Fruit fly (Drosophila melanogaster): ENCODE data around the gene CG7888.

Gene CG7888

dm6 chr3L:11047877-11048276 is 6.0 kb upstream of the CG7888 start (continued):
- peak; percentile 6 for TF ChIP-seq Spps (tag; optimal IDR thresholded peaks at IDR 0.05)
- TF ChIP-seq dan (GFP tag; IDR thresholded peaks at IDR 0.05): no peak
- peak; percentile 73 for TF ChIP-seq CG18619 (GFP tag; optimal IDR thresholded peaks at IDR 0.05)
- peak; percentile 99 for TF ChIP-seq CG7372 (GFP tag; IDR thresholded peaks at IDR 0.05)
- peak; percentile 33; the same call in 1 of the 3 replicates for TF ChIP-seq row (GFP tag; IDR thresholded peaks at IDR 0.05)
- TF ChIP-seq CG7556 (GFP tag; optimal IDR thresholded peaks at IDR 0.05): no peak
- no peak; the same call in 1 of the 2 replicates for TF ChIP-seq CG4360 (GFP tag; IDR thresholded peaks at IDR 0.05)
- TF ChIP-seq Asciz (GFP tag; optimal IDR thresholded peaks at IDR 0.05): peak; percentile 51
- peak; percentile 61 for TF ChIP-seq sug (tag; optimal IDR thresholded peaks at IDR 0.05)
- peak; percentile 55; the same call in 1 of the 2 replicates for TF ChIP-seq ara (GFP tag; IDR thresholded peaks at IDR 0.05)
- TF ChIP-seq HLHmδ (GFP tag; optimal IDR thresholded peaks at IDR 0.05): peak; percentile 71
- peak; percentile 55 for TF ChIP-seq fd96Cb (tag; optimal IDR thresholded peaks at IDR 0.05)
- peak; percentile 68 for TF ChIP-seq nmo (GFP tag; optimal IDR thresholded peaks at IDR 0.05)
- TF ChIP-seq Doc3 (GFP tag; IDR thresholded peaks at IDR 0.05; ENCODE audit: partially characterized antibody): no peak
- no peak for TF ChIP-seq chinmo (GFP tag; IDR thresholded peaks at IDR 0.05; ENCODE audit: partially characterized antibody)
- peak; percentile 67 for TF ChIP-seq MTF-1 (GFP tag; optimal IDR thresholded peaks at IDR 0.05; ENCODE audit: borderline replicate concordance)
- TF ChIP-seq pnt (GFP tag; optimal IDR thresholded peaks at IDR 0.05): peak; percentile 76
- peak; percentile 69 for TF ChIP-seq CG13424 (tag; optimal IDR thresholded peaks at IDR 0.05)
- peak; percentile 43; the same call in 2 of the 3 replicates for TF ChIP-seq croc (GFP tag; conservative IDR thresholded peaks at IDR 0.05)
- TF ChIP-seq CG15269 (tag; optimal IDR thresholded peaks at IDR 0.05): peak; percentile 55
- peak; percentile 17 for TF ChIP-seq Sox100B (GFP tag; optimal IDR thresholded peaks at IDR 0.05)
- no peak for TF ChIP-seq toy (GFP tag; IDR thresholded peaks at IDR 0.05)
- peak; percentile 82 for TF ChIP-seq CG5245 (GFP tag; optimal IDR thresholded peaks at IDR 0.05)
- peak; percentile 19 for TF ChIP-seq CG8924 (tag; optimal IDR thresholded peaks at IDR 0.05)
- TF ChIP-seq Dip3 (GFP tag; optimal IDR thresholded peaks at IDR 0.05): no peak
- TF ChIP-seq CG43689 (GFP tag; IDR thresholded peaks at IDR 0.05): peak; percentile 50; the same call in 1 of the 2 replicates
- TF ChIP-seq CG4707 (GFP tag; optimal IDR thresholded peaks at IDR 0.05): peak; percentile 54
- TF ChIP-seq CG17912 (GFP tag; optimal IDR thresholded peaks at IDR 0.05): peak; percentile 85
- TF ChIP-seq psq (GFP tag; optimal IDR thresholded peaks at IDR 0.05): peak; percentile 6
- no peak for TF ChIP-seq HLH4C (GFP tag; IDR thresholded peaks at IDR 0.05; ENCODE audit: partially characterized antibody)
- no peak for TF ChIP-seq usp (GFP tag; optimal IDR thresholded peaks at IDR 0.05)
- no peak for TF ChIP-seq CG16813 (GFP tag; IDR thresholded peaks at IDR 0.05; ENCODE audit: partially characterized antibody)
- TF ChIP-seq yki (optimal IDR thresholded peaks at IDR 0.05): no peak
- TF ChIP-seq crp (GFP tag; optimal IDR thresholded peaks at IDR 0.05): peak in 1 of 2 experiments; percentile 14
- no peak for TF ChIP-seq Hr39 (optimal IDR thresholded peaks at IDR 0.05)
- TF ChIP-seq corto (GFP tag; optimal IDR thresholded peaks at IDR 0.05): no peak
- no peak for TF ChIP-seq CG2129 (GFP tag; IDR thresholded peaks at IDR 0.05; ENCODE audit: partially characterized antibody)
- peak; percentile 57 for TF ChIP-seq CG10267 (tag; optimal IDR thresholded peaks at IDR 0.05)
- no peak for TF ChIP-seq CG1832 (GFP tag; optimal IDR thresholded peaks at IDR 0.05)
- TF ChIP-seq Myb (GFP tag; optimal IDR thresholded peaks at IDR 0.05): peak; percentile 96
- TF ChIP-seq B-H1 (GFP tag; IDR thresholded peaks at IDR 0.05): no peak; the same call in 2 of the 3 replicates
- TF ChIP-seq CG14014 (GFP tag; IDR thresholded peaks at IDR 0.05): peak; percentile 66; the same call in 1 of the 2 replicates
- peak; percentile 39; the same call in 1 of the 2 replicates for TF ChIP-seq CG31224 (GFP tag; IDR thresholded peaks at IDR 0.05)
- no peak for TF ChIP-seq CG10321 (GFP tag; IDR thresholded peaks at IDR 0.05)
- TF ChIP-seq CG1603 (tag; optimal IDR thresholded peaks at IDR 0.05): peak; percentile 82
- no peak for TF ChIP-seq vnd (GFP tag; IDR thresholded peaks at IDR 0.05; ENCODE audit: partially characterized antibody)
- peak; percentile 72; the same call in 1 of the 3 replicates for TF ChIP-seq gce (GFP tag; IDR thresholded peaks at IDR 0.05)
- TF ChIP-seq Deaf1 (tag; optimal IDR thresholded peaks at IDR 0.05): peak; percentile 12
- TF ChIP-seq Gug (GFP tag; IDR thresholded peaks at IDR 0.05): peak; percentile 66; the same call in 3 of the 4 replicates
- TF ChIP-seq da (GFP tag; optimal IDR thresholded peaks at IDR 0.05): peak; percentile 65

All from whole organism, embryonic.